In genomic region chrV:13313045-13313623, ce11 we compare ENCODE assay signal across 4 worm cellular contexts.
TF ChIP-seq lines count a peak whose summit lies in the region.

Gene C50B6.3 (plus strand): TSS chrV:13313573.

TF ChIP-seq in whole organism, L2 larva, 48 proteins besides CTCF, POLR2A, EP300 and RAD21 (continues in another document):
- TF ChIP-seq ama-1 (optimal IDR thresholded peaks at IDR 0.05; lab: Kevin White, UChicago) (no peak), C34F6.9 (tag; optimal IDR thresholded peaks at IDR 0.05; lab: Kevin White, UChicago) (peak; percentile 86), nhr-11 (tag; optimal IDR thresholded peaks at IDR 0.05; lab: Kevin White, UChicago) (no peak), aly-2 (tag; optimal IDR thresholded peaks at IDR 0.05; lab: Kevin White, UChicago) (no peak), R02D3.7 (tag; optimal IDR thresholded peaks at IDR 0.05; lab: Kevin White, UChicago) (peak; percentile 14), ztf-11 (tag; optimal IDR thresholded peaks at IDR 0.05; lab: Kevin White, UChicago) (no peak), elt-3 (tag; optimal IDR thresholded peaks at IDR 0.05; lab: Kevin White, UChicago) (no peak), elt-1 (tag; optimal IDR thresholded peaks at IDR 0.05; lab: Kevin White, UChicago) (no peak), mdl-1 (tag; optimal IDR thresholded peaks at IDR 0.05; lab: Kevin White, UChicago) (no peak), dmd-4 (tag; optimal IDR thresholded peaks at IDR 0.05; lab: Kevin White, UChicago) (no peak), F13H6.1 (tag; optimal IDR thresholded peaks at IDR 0.05; lab: Kevin White, UChicago) (peak; percentile 80), unc-62 (GFP tag; optimal IDR thresholded peaks at IDR 0.05; lab: Kevin White, UChicago) (no peak), nhr-12 (tag; optimal IDR thresholded peaks at IDR 0.05; lab: Kevin White, UChicago) (no peak), lin-11 (tag; optimal IDR thresholded peaks at IDR 0.05; lab: Kevin White, UChicago) (peak; percentile 55), unc-55 (GFP tag; optimal IDR thresholded peaks at IDR 0.05; lab: Kevin White, UChicago) (no peak), nhr-237 (tag; optimal IDR thresholded peaks at IDR 0.05; lab: Kevin White, UChicago) (no peak), lin-39 (tag; optimal IDR thresholded peaks at IDR 0.05; lab: Kevin White, UChicago) (no peak), ZK546.5 (tag; optimal IDR thresholded peaks at IDR 0.05; lab: Kevin White, UChicago) (no peak), ceh-16 (tag; optimal IDR thresholded peaks at IDR 0.05; lab: Kevin White, UChicago) (peak; percentile 65), blmp-1 (tag; optimal IDR thresholded peaks at IDR 0.05; lab: Kevin White, UChicago; ENCODE audit: insufficient read depth) (peak; percentile 37), sma-3 (GFP tag; optimal IDR thresholded peaks at IDR 0.05; lab: Kevin White, UChicago) (peak; percentile 93), nhr-10 (tag; optimal IDR thresholded peaks at IDR 0.05; lab: Kevin White, UChicago) (no peak), lin-13 (GFP tag; optimal IDR thresholded peaks at IDR 0.05; lab: Kevin White, UChicago) (peak; percentile 73), ceh-82 (tag; optimal IDR thresholded peaks at IDR 0.05; lab: Kevin White, UChicago) (no peak)

TF ChIP-seq in whole organism, L4 larva, 104 proteins besides CTCF, POLR2A, EP300 and RAD21 (continues in another document):
- TF ChIP-seq attf-4 (tag; optimal IDR thresholded peaks at IDR 0.05; lab: Kevin White, UChicago), result no peak
- TF ChIP-seq php-3 (GFP tag; IDR thresholded peaks at IDR 0.05; lab: Robert Waterston, UW), result no peak
- TF ChIP-seq lsy-2 (tag; optimal IDR thresholded peaks at IDR 0.05; lab: Kevin White, UChicago), result peak in 1 of 2 experiments; percentile 93
- TF ChIP-seq daf-8 (GFP tag; IDR thresholded peaks at IDR 0.05; lab: Robert Waterston, UW), result no peak
- TF ChIP-seq hlh-11 (tag; optimal IDR thresholded peaks at IDR 0.05; lab: Kevin White, UChicago), result peak; percentile 41
- TF ChIP-seq pha-4 (GFP tag; IDR thresholded peaks at IDR 0.05; lab: Robert Waterston, UW), result no peak
- no peak for TF ChIP-seq pha-4 (tag; optimal IDR thresholded peaks at IDR 0.05; lab: Kevin White, UChicago)
- TF ChIP-seq dmd-6 (GFP tag; IDR thresholded peaks at IDR 0.05; lab: Robert Waterston, UW), result peak; percentile 62
- TF ChIP-seq zag-1 (tag; optimal IDR thresholded peaks at IDR 0.05; lab: Kevin White, UChicago), result no peak
- no peak for TF ChIP-seq lin-1 (GFP tag; IDR thresholded peaks at IDR 0.05; lab: Robert Waterston, UW)
- no peak for TF ChIP-seq lin-13 (GFP tag; optimal IDR thresholded peaks at IDR 0.05; lab: Kevin White, UChicago)
- peak; percentile 10 for TF ChIP-seq lin-39 (tag; optimal IDR thresholded peaks at IDR 0.05; lab: Kevin White, UChicago)
- TF ChIP-seq madf-5 (GFP tag; IDR thresholded peaks at IDR 0.05; lab: Robert Waterston, UW), result no peak
- peak; percentile 18 for TF ChIP-seq F37D6.2 (tag; optimal IDR thresholded peaks at IDR 0.05; lab: Kevin White, UChicago)
- TF ChIP-seq rbr-2 (tag; optimal IDR thresholded peaks at IDR 0.05; lab: Kevin White, UChicago), result peak; percentile 66
- TF ChIP-seq duxl-1 (tag; optimal IDR thresholded peaks at IDR 0.05; lab: Kevin White, UChicago; ENCODE audit: poor library complexity), result peak; percentile 83
- no peak for TF ChIP-seq daf-19 (GFP tag; conservative IDR thresholded peaks at IDR 0.05; lab: Robert Waterston, UW)
- TF ChIP-seq ctbp-1 (GFP tag; IDR thresholded peaks at IDR 0.05; lab: Robert Waterston, UW), result no peak
- TF ChIP-seq zip-2 (tag; optimal IDR thresholded peaks at IDR 0.05; lab: Kevin White, UChicago), result peak; percentile 1
- no peak for TF ChIP-seq lim-7 (GFP tag; IDR thresholded peaks at IDR 0.05; lab: Robert Waterston, UW)
- TF ChIP-seq Y75B8A.6 (GFP tag; IDR thresholded peaks at IDR 0.05; lab: Robert Waterston, UW), result no peak
- no peak for TF ChIP-seq egl-27 (tag; optimal IDR thresholded peaks at IDR 0.05; lab: Kevin White, UChicago)
- TF ChIP-seq aha-1 (tag; lab: Kevin White, UChicago), result peak; percentile 73
- TF ChIP-seq cey-2 (tag; optimal IDR thresholded peaks at IDR 0.05; lab: Kevin White, UChicago; ENCODE audit: borderline replicate concordance, insufficient read depth), result no peak
- no peak for TF ChIP-seq mdt-29 (GFP tag; IDR thresholded peaks at IDR 0.05; lab: Robert Waterston, UW)

TF ChIP-seq in whole organism, late embryonic, 69 proteins besides CTCF, POLR2A, EP300 and RAD21 (continues in another document):
- peak; percentile 38 for TF ChIP-seq nfya-1 (tag; optimal IDR thresholded peaks at IDR 0.05; lab: Kevin White, UChicago)
- TF ChIP-seq tbx-7 (tag; optimal IDR thresholded peaks at IDR 0.05; lab: Kevin White, UChicago), result peak; percentile 65
- TF ChIP-seq C08G9.2 (tag; optimal IDR thresholded peaks at IDR 0.05; lab: Kevin White, UChicago), result peak; percentile 92
- no peak for TF ChIP-seq eyg-1 (tag; optimal IDR thresholded peaks at IDR 0.05; lab: Kevin White, UChicago)
- TF ChIP-seq ceh-6 (GFP tag; optimal IDR thresholded peaks at IDR 0.05; lab: Kevin White, UChicago), result no peak
- no peak for TF ChIP-seq hlh-6 (tag; optimal IDR thresholded peaks at IDR 0.05; lab: Kevin White, UChicago)
- no peak for TF ChIP-seq odd-2 (tag; optimal IDR thresholded peaks at IDR 0.05; lab: Kevin White, UChicago)
- TF ChIP-seq ceh-48 (tag; optimal IDR thresholded peaks at IDR 0.05; lab: Kevin White, UChicago), result peak; percentile 49
- peak; percentile 89 for TF ChIP-seq ceh-2 (tag; optimal IDR thresholded peaks at IDR 0.05; lab: Kevin White, UChicago)
- TF ChIP-seq ceh-24 (tag; optimal IDR thresholded peaks at IDR 0.05; lab: Kevin White, UChicago), result no peak
- no peak for TF ChIP-seq syd-9 (tag; optimal IDR thresholded peaks at IDR 0.05; lab: Kevin White, UChicago)
- no peak for TF ChIP-seq elt-2 (tag; optimal IDR thresholded peaks at IDR 0.05; lab: Kevin White, UChicago)
- TF ChIP-seq Y22D7AL.16 (tag; optimal IDR thresholded peaks at IDR 0.05; lab: Kevin White, UChicago), result no peak
- TF ChIP-seq ceh-34 (tag; optimal IDR thresholded peaks at IDR 0.05; lab: Kevin White, UChicago), result peak; percentile 39
- no peak for TF ChIP-seq C38D4.7 (GFP tag; optimal IDR thresholded peaks at IDR 0.05; lab: Kevin White, UChicago)
- TF ChIP-seq sox-2 (GFP tag; IDR thresholded peaks at IDR 0.05; lab: Robert Waterston, UW), result no peak
- no peak for TF ChIP-seq pax-1 (tag; optimal IDR thresholded peaks at IDR 0.05; lab: Kevin White, UChicago)
- no peak for TF ChIP-seq ceh-18 (tag; optimal IDR thresholded peaks at IDR 0.05; lab: Kevin White, UChicago)
- TF ChIP-seq mec-3 (tag; optimal IDR thresholded peaks at IDR 0.05; lab: Kevin White, UChicago; ENCODE audit: borderline replicate concordance), result no peak
- no peak for TF ChIP-seq F13H6.1 (tag; optimal IDR thresholded peaks at IDR 0.05; lab: Kevin White, UChicago)
- no peak for TF ChIP-seq unc-86 (tag; optimal IDR thresholded peaks at IDR 0.05; lab: Kevin White, UChicago)
- TF ChIP-seq ceh-22 (tag; optimal IDR thresholded peaks at IDR 0.05; lab: Kevin White, UChicago), result no peak
- TF ChIP-seq unc-55 (GFP tag; optimal IDR thresholded peaks at IDR 0.05; lab: Kevin White, UChicago), result peak; percentile 26
- TF ChIP-seq ceh-45 (GFP tag; IDR thresholded peaks at IDR 0.05; lab: Robert Waterston, UW), result no peak
- no peak for TF ChIP-seq pha-4 (tag; optimal IDR thresholded peaks at IDR 0.05; lab: Kevin White, UChicago)
- no peak for TF ChIP-seq ceh-14 (tag; optimal IDR thresholded peaks at IDR 0.05; lab: Kevin White, UChicago)
- peak; percentile 17 for TF ChIP-seq lim-6 (tag; optimal IDR thresholded peaks at IDR 0.05; lab: Kevin White, UChicago)

TF ChIP-seq in whole organism, mixed stage, embryonic, 35 proteins besides CTCF, POLR2A, EP300 and RAD21:
- TF ChIP-seq ceh-43 (GFP tag; optimal IDR thresholded peaks at IDR 0.05; lab: Kevin White, UChicago), result no peak
- no peak for TF ChIP-seq snpc-4 (tag; optimal IDR thresholded peaks at IDR 0.05; lab: Kevin White, UChicago)
- peak; percentile 25 for TF ChIP-seq lin-13 (tag; optimal IDR thresholded peaks at IDR 0.05; lab: Kevin White, UChicago)
- TF ChIP-seq M03D4.4 (tag; optimal IDR thresholded peaks at IDR 0.05; lab: Kevin White, UChicago), result no peak
- TF ChIP-seq ces-1 (GFP tag; optimal IDR thresholded peaks at IDR 0.05; lab: Kevin White, UChicago), result no peak
- no peak for TF ChIP-seq nhr-28 (tag; optimal IDR thresholded peaks at IDR 0.05; lab: Kevin White, UChicago)
- TF ChIP-seq lsy-2 (tag; optimal IDR thresholded peaks at IDR 0.05; lab: Kevin White, UChicago), result peak; percentile 62
- TF ChIP-seq mab-5 (tag; optimal IDR thresholded peaks at IDR 0.05; lab: Kevin White, UChicago), result no peak
- no peak for TF ChIP-seq unc-39 (tag; optimal IDR thresholded peaks at IDR 0.05; lab: Kevin White, UChicago)
- TF ChIP-seq unc-120 (tag; optimal IDR thresholded peaks at IDR 0.05; lab: Kevin White, UChicago; ENCODE audit: poor library complexity, severe bottlenecking), result no peak
- peak; percentile 17 for TF ChIP-seq pha-4 (tag; optimal IDR thresholded peaks at IDR 0.05; lab: Kevin White, UChicago)
- peak; percentile 57 for TF ChIP-seq mep-1 (tag; optimal IDR thresholded peaks at IDR 0.05; lab: Kevin White, UChicago)
- TF ChIP-seq elt-3 (tag; optimal IDR thresholded peaks at IDR 0.05; lab: Kevin White, UChicago), result no peak
- peak; percentile 31 for TF ChIP-seq ceh-39 (tag; optimal IDR thresholded peaks at IDR 0.05; lab: Kevin White, UChicago)
